Fruit fly (Drosophila melanogaster) whole organism, embryonic: ENCODE results near the gene Rassf.

ENCODE experiments used
- CG10147 ChIP-seq: fragments of 200-800 bp; sonication (Bioruptor generic); optimal IDR thresholded peaks from 2 replicates; lab custom pipeline; 2019; ENCODE audit warnings: missing biosample characterization, mild to moderate bottlenecking, missing genetic modification characterization, moderate library complexity
- CG11247 ChIP-seq: fragments of 200-800 bp; sonication (Bioruptor generic); IDR thresholded peaks from 2 replicates; pipeline ENCODE4 v1.3.6; 2022; ENCODE audit warnings: missing biosample characterization, missing genetic modification characterization
- CG11560 ChIP-seq: fragments of 200-800 bp; sonication (Bioruptor generic); IDR thresholded peaks from 3 replicates; pipeline ENCODE4 v1.3.6; 2022; ENCODE audit warnings: missing biosample characterization, missing genetic modification characterization
- CG12299 ChIP-seq: fragments of 200-800 bp; sonication (Bioruptor generic); optimal IDR thresholded peaks from 2 replicates; lab custom pipeline; 2018; ENCODE audit warnings: missing biosample characterization, mild to moderate bottlenecking, missing genetic modification characterization
- CG13296 ChIP-seq: fragments of 200-800 bp; sonication (Bioruptor generic); optimal IDR thresholded peaks from 3 replicates; lab custom pipeline; 2018; ENCODE audit warnings: missing biosample characterization, mild to moderate bottlenecking, missing genetic modification characterization
- CG14441 ChIP-seq: fragments of 200-800 bp; sonication (Bioruptor generic); IDR thresholded peaks from 2 replicates; pipeline ENCODE4 v1.3.6; 2022; ENCODE audit warnings: missing biosample characterization, missing genetic modification characterization
- CG14965 ChIP-seq: fragments of 200-800 bp; sonication (Bioruptor generic); optimal IDR thresholded peaks from 2 replicates; lab custom pipeline; 2016; ENCODE audit warnings: missing biosample characterization, missing genetic modification characterization, borderline replicate concordance
- CG2120 ChIP-seq: fragments of 200-800 bp; sonication (Bioruptor generic); optimal IDR thresholded peaks from 3 replicates; lab custom pipeline; 2016; ENCODE audit warnings: missing biosample characterization, missing genetic modification characterization
- CG2889 ChIP-seq: fragments of 200-800 bp; sonication (Bioruptor generic); IDR thresholded peaks from 3 replicates; pipeline ENCODE4 v1.3.6; 2022; ENCODE audit warnings: missing biosample characterization, missing genetic modification characterization
- CG31224 ChIP-seq: fragments of 200-800 bp; sonication (Bioruptor generic); IDR thresholded peaks from 2 replicates; pipeline ENCODE4 v1.3.6; 2022; ENCODE audit warnings: missing biosample characterization, missing genetic modification characterization
- CG31365 ChIP-seq: fragments of 200-800 bp; sonication (Bioruptor generic); optimal IDR thresholded peaks from 2 replicates; lab custom pipeline; 2018; ENCODE audit warnings: missing biosample characterization, mild to moderate bottlenecking, missing genetic modification characterization
- CG3163 ChIP-seq: fragments of 200-800 bp; sonication (Bioruptor generic); optimal IDR thresholded peaks from 3 replicates; lab custom pipeline; 2016; ENCODE audit warnings: missing biosample characterization, missing genetic modification characterization
- CG34376 ChIP-seq: fragments of 200-800 bp; sonication (Bioruptor generic); optimal IDR thresholded peaks from 2 replicates; lab custom pipeline; 2018; ENCODE audit warnings: missing biosample characterization, mild to moderate bottlenecking, missing genetic modification characterization
- CG4617 ChIP-seq: fragments of 200-800 bp; sonication (Bioruptor generic); optimal IDR thresholded peaks from 3 replicates; lab custom pipeline; 2016; ENCODE audit warnings: missing biosample characterization, missing genetic modification characterization, borderline replicate concordance
- CG6689 ChIP-seq: fragments of 200-800 bp; sonication (Bioruptor generic); IDR thresholded peaks from 2 replicates; pipeline ENCODE4 v1.3.6; 2022; ENCODE audit warnings: missing biosample characterization, missing genetic modification characterization
- CG7372 ChIP-seq: fragments of 200-800 bp; sonication (Bioruptor generic); IDR thresholded peaks from 2 replicates; pipeline ENCODE4 v1.3.6; 2022; ENCODE audit warnings: missing biosample characterization, missing genetic modification characterization
- CG8478 ChIP-seq: fragments of >200 bp; optimal IDR thresholded peaks from 2 replicates; lab custom pipeline; 2018
- CG8924 ChIP-seq: fragments of 200-800 bp; optimal IDR thresholded peaks from 3 replicates; lab custom pipeline; 2019; ENCODE audit warnings: missing biosample characterization, mild to moderate bottlenecking, missing genetic modification characterization, moderate library complexity
- CG9437 ChIP-seq: fragments of 200-800 bp; sonication (Bioruptor generic); optimal IDR thresholded peaks from 2 replicates; lab custom pipeline; 2018; ENCODE audit warnings: missing biosample characterization, mild to moderate bottlenecking, missing genetic modification characterization
- CrebB ChIP-seq: fragments of 200-800 bp; sonication (Bioruptor generic); optimal IDR thresholded peaks from 3 replicates; lab custom pipeline; 2018; ENCODE audit warnings: missing biosample characterization, mild to moderate bottlenecking, missing genetic modification characterization
- D19A ChIP-seq: fragments of 200-800 bp; optimal IDR thresholded peaks from 3 replicates; lab custom pipeline; 2019; ENCODE audit warnings: missing biosample characterization, mild to moderate bottlenecking, missing genetic modification characterization, moderate library complexity
- Dbx ChIP-seq: fragments of 200-800 bp; sonication (Bioruptor generic); IDR thresholded peaks from 3 replicates; pipeline ENCODE4 v1.3.6; 2022; ENCODE audit warnings: missing biosample characterization, missing genetic modification characterization
- Deaf1 ChIP-seq: fragments of 200-800 bp; optimal IDR thresholded peaks from 3 replicates; lab custom pipeline; 2019; ENCODE audit warnings: missing biosample characterization, mild to moderate bottlenecking, missing genetic modification characterization, moderate library complexity
- Dip3 ChIP-seq: fragments of 200-800 bp; sonication (Bioruptor generic); optimal IDR thresholded peaks from 3 replicates; lab custom pipeline; 2016; ENCODE audit warnings: missing biosample characterization, missing genetic modification characterization
- Dp ChIP-seq: fragments of 200-800 bp; sonication (Bioruptor generic); optimal IDR thresholded peaks from 2 replicates; lab custom pipeline; 2018; ENCODE audit warnings: missing biosample characterization, mild to moderate bottlenecking, missing genetic modification characterization, moderate library complexity
- Ets65A ChIP-seq: fragments of 200-800 bp; sonication (Bioruptor generic); peaks from one replicate; lab custom pipeline; 2016; ENCODE audit warnings: missing biosample characterization, missing genetic modification characterization
- HLH54F ChIP-seq: fragments of 200-800 bp; sonication (Bioruptor generic); optimal IDR thresholded peaks from 3 replicates; lab custom pipeline; 2016; ENCODE audit warnings: missing biosample characterization, missing genetic modification characterization
- MTF-1 ChIP-seq: fragments of 200-800 bp; sonication (Bioruptor generic); optimal IDR thresholded peaks from 2 replicates; lab custom pipeline; 2018; ENCODE audit warnings: missing biosample characterization, mild to moderate bottlenecking, missing genetic modification characterization, borderline replicate concordance
- Meics ChIP-seq: fragments of 200-800 bp; sonication (Bioruptor generic); optimal IDR thresholded peaks from 2 replicates; lab custom pipeline; 2017; ENCODE audit warnings: missing biosample characterization, mild to moderate bottlenecking, missing genetic modification characterization
- Mes4 ChIP-seq: fragments of 200-800 bp; sonication (Bioruptor generic); optimal IDR thresholded peaks from 2 replicates; lab custom pipeline; 2016; ENCODE audit warnings: missing biosample characterization, missing genetic modification characterization
- Oaz ChIP-seq: fragments of 200-800 bp; sonication (Bioruptor generic); IDR thresholded peaks from 2 replicates; pipeline ENCODE4 v1.3.6; 2022; ENCODE audit warnings: missing biosample characterization, missing genetic modification characterization
- ara ChIP-seq: fragments of 200-800 bp; sonication (Bioruptor generic); IDR thresholded peaks from 2 replicates; pipeline ENCODE4 v1.3.6; 2022; ENCODE audit warnings: missing biosample characterization, missing genetic modification characterization
- bcd ChIP-seq: fragments of 200-800 bp; sonication (Bioruptor generic); optimal IDR thresholded peaks from 2 replicates; lab custom pipeline; 2017; ENCODE audit warnings: missing biosample characterization, mild to moderate bottlenecking, missing genetic modification characterization
- exex ChIP-seq: fragments of 200-800 bp; sonication (Bioruptor generic); optimal IDR thresholded peaks from 4 replicates; lab custom pipeline; 2018; ENCODE audit warnings: missing biosample characterization, mild to moderate bottlenecking, missing genetic modification characterization, moderate library complexity
- gcm ChIP-seq: fragments of 200-800 bp; sonication (Bioruptor generic); optimal IDR thresholded peaks from 2 replicates; lab custom pipeline; 2019; ENCODE audit warnings: missing biosample characterization, mild to moderate bottlenecking, missing genetic modification characterization, moderate library complexity
- grn ChIP-seq: fragments of 200-800 bp; sonication (Bioruptor generic); optimal IDR thresholded peaks from 3 replicates; lab custom pipeline; 2017; ENCODE audit warnings: missing biosample characterization, missing genetic modification characterization
- kni ChIP-seq: fragments of 200-800 bp; sonication (Bioruptor generic); optimal IDR thresholded peaks from 3 replicates; lab custom pipeline; 2017; ENCODE audit warnings: mild to moderate bottlenecking, missing biosample characterization, missing genetic modification reagents, missing genetic modification characterization
- nerfin-1 ChIP-seq: fragments of 200-800 bp; sonication (Bioruptor generic); optimal IDR thresholded peaks from 3 replicates; lab custom pipeline; 2019; ENCODE audit warnings: missing biosample characterization, mild to moderate bottlenecking, missing genetic modification characterization, moderate library complexity
- nerfin-2 ChIP-seq: fragments of 200-800 bp; sonication (Bioruptor generic); IDR thresholded peaks from 2 replicates; pipeline ENCODE4 v1.3.6; 2022; ENCODE audit warnings: missing biosample characterization, missing genetic modification characterization; ENCODE audit not compliant: partially characterized antibody
- prd ChIP-seq, 3 experiments: fragments of >200 bp in 2 of 3; fragments of 200-800 bp in 1 of 3; sonication (Bioruptor generic) in 1 of 3; optimal IDR thresholded peaks in 2 of 3; IDR thresholded peaks in 1 of 3; 2 replicates in 2 of 3; 3 replicates in 1 of 3; pipeline versions ENCODE4 v1.3.6 to Lab custom; 2017 to 2022; ENCODE audit warnings: missing biosample characterization in 1 of 3, missing genetic modification characterization in 1 of 3
- ranshi ChIP-seq: fragments of 200-800 bp; sonication (Bioruptor generic); IDR thresholded peaks from 2 replicates; pipeline ENCODE4 v1.3.6; 2022; ENCODE audit warnings: missing biosample characterization, missing genetic modification characterization
- sc ChIP-seq, 3 experiments: fragments of >200 bp in 2 of 3; fragments of 200-800 bp in 1 of 3; sonication (Bioruptor generic) in 1 of 3; optimal IDR thresholded peaks; 2 replicates in 2 of 3; 3 replicates in 1 of 3; lab custom pipeline; 2017; ENCODE audit warnings: mild to moderate bottlenecking in 1 of 3, missing biosample characterization in 1 of 3, missing genetic modification characterization in 1 of 3, missing genetic modification reagents in 1 of 3
- sens ChIP-seq: fragments of 200-800 bp; sonication (Bioruptor generic); peaks from one replicate; lab custom pipeline; 2016; ENCODE audit warnings: missing biosample characterization, missing genetic modification characterization
- sug ChIP-seq: fragments of 200-800 bp; optimal IDR thresholded peaks from 2 replicates; lab custom pipeline; 2019; ENCODE audit warnings: missing biosample characterization, mild to moderate bottlenecking, missing genetic modification characterization, moderate library complexity
- tgo ChIP-seq: fragments of 200-800 bp; sonication (Bioruptor generic); IDR thresholded peaks from 3 replicates; pipeline ENCODE4 v1.3.6; 2022; ENCODE audit warnings: missing biosample characterization, missing genetic modification characterization
- twi ChIP-seq: fragments of 200-800 bp; optimal IDR thresholded peaks from 2 replicates; lab custom pipeline; 2019; ENCODE audit warnings: missing biosample characterization, mild to moderate bottlenecking, missing genetic modification characterization, moderate library complexity
- wor ChIP-seq: fragments of 200-800 bp; sonication (Bioruptor generic); IDR thresholded peaks from 2 replicates; pipeline ENCODE4 v1.3.6; 2022; ENCODE audit warnings: missing biosample characterization, missing genetic modification characterization
- z ChIP-seq: fragments of 200-800 bp; sonication (Bioruptor generic); IDR thresholded peaks from 3 replicates; pipeline ENCODE4 v1.3.6; 2022; ENCODE audit warnings: missing biosample characterization, missing genetic modification characterization
- zen ChIP-seq: fragments of 200-800 bp; sonication (Bioruptor generic); optimal IDR thresholded peaks from 3 replicates; lab custom pipeline; 2018; ENCODE audit warnings: missing biosample characterization, mild to moderate bottlenecking, missing genetic modification characterization, moderate library complexity

Rassf gene

dm6 chr3R:23141678-23142338 is 24.1 kb upstream of the Rassf start, which contains the start of gene hh (continued):
- TF ChIP-seq CG11247 (GFP tag; lab: Robert Waterston, UW) = no peak
- peak; percentile 43 for TF ChIP-seq gcm (GFP tag; lab: Kevin White, UChicago)
- no peak for TF ChIP-seq prd (optimal IDR thresholded peaks at IDR 0.05; lab: Kevin White, UChicago)
- no peak; the same call in 2 of the 3 replicates for TF ChIP-seq prd (GFP tag; IDR thresholded peaks at IDR 0.05; lab: Robert Waterston, UW)
- peak; percentile 91 for TF ChIP-seq z (GFP tag; lab: Robert Waterston, UW)
- TF ChIP-seq CG12299 (tag; lab: Kevin White, UChicago) = no peak
- TF ChIP-seq ara (GFP tag; lab: Robert Waterston, UW) = 0 out of 2 replicates have a peak, but pooled peaks have one; percentile 27
- TF ChIP-seq HLH54F (GFP tag; lab: Kevin White, UChicago) = no peak
- no peak for TF ChIP-seq Dip3 (GFP tag; lab: Kevin White, UChicago)
- no peak for TF ChIP-seq CG2120 (GFP tag; lab: Kevin White, UChicago)
- no peak for TF ChIP-seq nerfin-1 (tag; lab: Kevin White, UChicago)
- no peak for TF ChIP-seq Meics (GFP tag; lab: Kevin White, UChicago)
- no peak for TF ChIP-seq CrebB (tag; lab: Kevin White, UChicago)
- TF ChIP-seq CG8924 (tag; lab: Kevin White, UChicago) = no peak
- TF ChIP-seq kni (GFP tag; lab: Kevin White, UChicago) = peak; percentile 57
- no peak for TF ChIP-seq CG13296 (GFP tag; lab: Kevin White, UChicago)
- TF ChIP-seq CG14965 = no peak

DNA sequence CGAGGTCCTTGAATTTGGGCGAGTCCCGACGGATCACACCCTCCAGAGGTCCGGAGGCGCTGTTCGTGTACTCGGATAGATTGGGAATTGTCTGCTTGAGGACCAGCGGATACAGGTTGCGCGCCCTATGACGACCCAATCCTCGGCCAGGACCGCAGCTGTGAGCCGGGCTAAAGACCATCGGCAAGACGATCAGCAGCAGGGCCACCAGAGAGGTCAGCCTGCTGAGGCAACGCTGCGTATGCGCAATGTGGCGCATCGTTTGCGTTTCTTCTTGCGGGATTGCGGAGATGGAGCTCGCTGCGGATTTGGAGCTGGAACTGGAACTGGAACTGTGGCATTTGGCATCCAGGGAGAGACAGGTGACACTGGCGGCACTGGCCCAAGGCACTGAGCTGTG is 23.4 kb upstream of the Rassf start:
- TF ChIP-seq CG7372 (GFP tag; lab: Robert Waterston, UW) = peak; percentile 68
- TF ChIP-seq tgo = no peak
- peak; percentile 38 for TF ChIP-seq CG8478 (lab: Kevin White, UChicago)
- TF ChIP-seq Ets65A (GFP tag; lab: Kevin White, UChicago) = peak; percentile 79
- no peak for TF ChIP-seq Dp (GFP tag; lab: Kevin White, UChicago)
- TF ChIP-seq CG14441 = no peak
- 0 out of 3 replicates have a peak, but pooled peaks have one; percentile 19 for TF ChIP-seq Dbx (GFP tag; lab: Robert Waterston, UW)
- no peak for TF ChIP-seq nerfin-2 (GFP tag; lab: Robert Waterston, UW)
- TF ChIP-seq sc (optimal IDR thresholded peaks at IDR 0.05; lab: Kevin White, UChicago) = no peak
- no peak for TF ChIP-seq sc (GFP tag; optimal IDR thresholded peaks at IDR 0.05; lab: Kevin White, UChicago)
- TF ChIP-seq D19A (tag; lab: Kevin White, UChicago) = no peak
- TF ChIP-seq Mes4 (GFP tag; lab: Kevin White, UChicago) = no peak
- TF ChIP-seq CG4617 = no peak
- peak; percentile 36 for TF ChIP-seq sens

DNA sequence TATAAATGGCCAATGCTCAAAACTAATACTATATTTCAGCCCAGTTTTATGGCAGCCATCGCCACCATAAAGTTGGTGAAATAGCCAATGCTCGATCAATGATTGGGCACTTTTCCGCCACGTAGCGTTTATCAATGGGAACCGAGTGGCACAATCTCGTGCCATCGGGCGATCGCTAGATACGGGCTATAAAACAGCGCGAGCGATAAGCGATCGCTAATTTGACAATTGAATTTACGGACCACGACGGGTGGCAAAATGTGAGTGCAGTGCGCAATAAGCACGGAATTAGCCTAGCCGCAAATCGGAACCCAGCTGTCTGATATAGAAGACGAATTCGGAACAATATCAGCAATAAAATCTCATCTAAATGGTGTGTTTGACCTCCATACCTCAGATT is 22.5 kb upstream of the Rassf start:
- TF ChIP-seq grn (GFP tag; lab: Kevin White, UChicago) = peak; percentile 85
- TF ChIP-seq wor (GFP tag; lab: Robert Waterston, UW) = no peak
- TF ChIP-seq sug (tag; lab: Kevin White, UChicago) = peak; percentile 83
- TF ChIP-seq CG9437 (GFP tag; lab: Kevin White, UChicago) = no peak
- TF ChIP-seq CG34376 = peak; percentile 41
- TF ChIP-seq CG10147 = no peak
- TF ChIP-seq CG3163 (GFP tag; lab: Kevin White, UChicago) = no peak
- TF ChIP-seq exex = peak; percentile 90
- TF ChIP-seq CG31365 (tag; lab: Kevin White, UChicago) = no peak
- TF ChIP-seq Oaz (GFP tag; lab: Robert Waterston, UW) = no peak
- no peak for TF ChIP-seq zen (tag; lab: Kevin White, UChicago)
- no peak for TF ChIP-seq bcd (GFP tag; lab: Kevin White, UChicago)
- no peak for TF ChIP-seq CG2889 (GFP tag; lab: Robert Waterston, UW)
- TF ChIP-seq CG11560 = no peak
- TF ChIP-seq CG31224 (GFP tag; lab: Robert Waterston, UW) = no peak
- peak; percentile 3 for TF ChIP-seq Deaf1 (tag; lab: Kevin White, UChicago)
- TF ChIP-seq MTF-1 = peak; percentile 14
- TF ChIP-seq ranshi (GFP tag; lab: Robert Waterston, UW) = no peak
- TF ChIP-seq twi (tag; lab: Kevin White, UChicago) = no peak
- TF ChIP-seq CG6689 (GFP tag; lab: Robert Waterston, UW) = no peak
